Worm (Caenorhabditis elegans): ENCODE data around the gene Y49F6B.13.

DNA sequence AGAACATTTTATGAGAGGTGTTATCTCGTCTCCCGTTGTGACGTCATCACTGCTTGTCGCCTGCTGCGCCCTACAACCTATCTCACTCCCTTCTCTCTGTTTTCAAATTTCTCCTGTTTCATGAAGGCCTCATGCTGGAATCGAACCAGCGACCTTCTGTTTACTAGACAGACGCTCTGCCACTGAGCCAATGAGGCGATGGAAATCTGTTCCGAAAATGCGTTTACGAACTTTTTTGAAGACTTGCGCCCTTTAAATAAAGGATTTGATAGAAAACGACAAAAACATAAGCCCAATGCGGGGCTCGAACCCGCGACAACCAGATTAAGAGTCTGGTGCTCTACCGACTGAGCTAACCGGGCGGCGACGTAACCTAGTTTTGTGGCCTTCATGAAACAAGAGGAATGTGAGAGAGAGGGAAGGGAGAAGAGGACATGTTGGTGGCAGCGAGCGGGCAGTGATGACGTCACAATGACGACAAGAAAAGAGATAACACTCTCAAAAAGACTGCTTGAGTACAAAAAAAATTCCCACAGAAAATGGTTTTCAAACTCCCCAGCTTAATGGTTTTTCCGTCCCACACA lies 47.5 kb upstream of the Y49F6B.13 start, which contains the start of gene clec-126:
- TF ChIP-seq unc-3 (GFP tag; conservative IDR thresholded peaks at IDR 0.05) (no peak), unc-3 (tag; optimal IDR thresholded peaks at IDR 0.05) (peak; percentile 50), T23F11.4 (GFP tag; optimal IDR thresholded peaks at IDR 0.05) (peak; percentile 1), pat-9 (tag; optimal IDR thresholded peaks at IDR 0.05) (peak; percentile 68), ama-1 (optimal IDR thresholded peaks at IDR 0.05) (no peak), ceh-9 (tag; optimal IDR thresholded peaks at IDR 0.05) (peak; percentile 27), nhr-11 (tag; optimal IDR thresholded peaks at IDR 0.05) (no peak), pha-4 (tag; optimal IDR thresholded peaks at IDR 0.05) (no peak), ets-4 (tag; optimal IDR thresholded peaks at IDR 0.05) (peak; percentile 5)

All from whole organism, late embryonic.